Worm (Caenorhabditis elegans) whole organism, late embryonic: Measurements from ENCODE around the gene glb-14.
A peak's percentile ranks its signal among the peaks of the same experiment; 100 is the strongest.

Experiments
- C08G9.2 ChIP-seq: sonication (generic microtip); optimal IDR thresholded peaks from 2 replicates; lab custom pipeline; 2016; ENCODE audit warnings: mild to moderate bottlenecking, missing genetic modification characterization, moderate library complexity, missing compliant biosample characterization
- C38D4.7 ChIP-seq: fragments of 200-800 bp; sonication (Bioruptor generic); optimal IDR thresholded peaks from 2 replicates; lab custom pipeline; 2018; ENCODE audit warnings: mild to moderate bottlenecking, missing genetic modification characterization, moderate library complexity, missing compliant biosample characterization
- F13H6.1 ChIP-seq: sonication (generic microtip); optimal IDR thresholded peaks from 2 replicates; lab custom pipeline; 2016; ENCODE audit warnings: missing genetic modification characterization, missing compliant biosample characterization
- K02D7.2 ChIP-seq: sonication (generic microtip); optimal IDR thresholded peaks from 2 replicates; lab custom pipeline; 2017; ENCODE audit warnings: mild to moderate bottlenecking, missing genetic modification characterization, missing compliant biosample characterization
- Y22D7AL.16 ChIP-seq: sonication (generic microtip); optimal IDR thresholded peaks from 2 replicates; lab custom pipeline; 2016; ENCODE audit warnings: missing genetic modification characterization, missing compliant biosample characterization
- ceh-24 ChIP-seq: sonication (generic microtip); optimal IDR thresholded peaks from 2 replicates; lab custom pipeline; 2016; ENCODE audit warnings: mild to moderate bottlenecking, missing genetic modification characterization, missing compliant biosample characterization
- ceh-6 ChIP-seq: fragments of 200-800 bp; sonication (Bioruptor generic); optimal IDR thresholded peaks from 2 replicates; lab custom pipeline; 2018; ENCODE audit warnings: mild to moderate bottlenecking, missing genetic modification characterization, missing compliant biosample characterization
- elt-4 ChIP-seq: sonication (generic microtip); optimal IDR thresholded peaks from 2 replicates; lab custom pipeline; 2016; ENCODE audit warnings: missing genetic modification characterization, missing compliant biosample characterization
- fax-1 ChIP-seq: sonication (generic microtip); optimal IDR thresholded peaks from 2 replicates; lab custom pipeline; 2016; ENCODE audit warnings: missing genotype, missing genetic modification characterization, missing compliant biosample characterization
- fkh-10 ChIP-seq: fragments of 150-350 bp; optimal IDR thresholded peaks from 2 replicates; lab custom pipeline; 2014; ENCODE audit warnings: missing biosample characterization, missing genetic modification reagents, missing genetic modification characterization
- hlh-15 ChIP-seq: sonication (generic microtip); optimal IDR thresholded peaks from 2 replicates; lab custom pipeline; 2016; ENCODE audit warnings: missing genetic modification characterization, missing compliant biosample characterization
- hlh-6 ChIP-seq: sonication (generic microtip); optimal IDR thresholded peaks from 2 replicates; lab custom pipeline; 2016; ENCODE audit warnings: missing genotype, missing genetic modification characterization, missing compliant biosample characterization
- hlh-8 ChIP-seq: sonication (generic microtip); optimal IDR thresholded peaks from 2 replicates; lab custom pipeline; 2016; ENCODE audit warnings: missing genotype, missing genetic modification characterization, missing compliant biosample characterization
- lin-11 ChIP-seq: fragments of 200-800 bp; sonication (Bioruptor generic); optimal IDR thresholded peaks from 2 replicates; lab custom pipeline; 2018; ENCODE audit warnings: mild to moderate bottlenecking, missing genetic modification characterization, missing compliant biosample characterization
- madf-2 ChIP-seq: sonication (generic microtip); optimal IDR thresholded peaks from 2 replicates; lab custom pipeline; 2017; ENCODE audit warnings: missing genetic modification characterization, missing compliant biosample characterization
- mec-3 ChIP-seq: sonication (generic microtip); optimal IDR thresholded peaks from 2 replicates; lab custom pipeline; 2016; ENCODE audit warnings: borderline replicate concordance, missing genetic modification characterization, missing compliant biosample characterization
- nfya-1 ChIP-seq: sonication (generic microtip); optimal IDR thresholded peaks from 2 replicates; lab custom pipeline; 2017; ENCODE audit warnings: missing genetic modification characterization, mild to moderate bottlenecking, missing compliant biosample characterization, antibody characterized with exemption, moderate library complexity
- nhr-11 ChIP-seq: fragments of 150-350 bp; optimal IDR thresholded peaks from 2 replicates; lab custom pipeline; 2014; ENCODE audit warnings: missing biosample characterization, missing genetic modification characterization
- nhr-232 ChIP-seq: sonication (generic microtip); optimal IDR thresholded peaks from 2 replicates; lab custom pipeline; 2016; ENCODE audit warnings: missing genetic modification characterization, missing compliant biosample characterization
- npax-4 ChIP-seq: sonication (generic microtip); optimal IDR thresholded peaks from 2 replicates; lab custom pipeline; 2016; ENCODE audit warnings: missing genetic modification characterization, missing compliant biosample characterization
- odd-2 ChIP-seq: sonication (generic microtip); optimal IDR thresholded peaks from 2 replicates; lab custom pipeline; 2017; ENCODE audit warnings: antibody characterized with exemption, mild to moderate bottlenecking, missing genetic modification characterization, missing compliant biosample characterization
- pag-3 ChIP-seq: sonication (generic microtip); optimal IDR thresholded peaks from 2 replicates; lab custom pipeline; 2016; ENCODE audit warnings: missing compliant biosample characterization, missing genetic modification characterization, borderline replicate concordance
- pat-9 ChIP-seq: fragments of 200-800 bp; sonication (Bioruptor generic); optimal IDR thresholded peaks from 2 replicates; lab custom pipeline; 2018; ENCODE audit warnings: mild to moderate bottlenecking, missing genetic modification characterization, moderate library complexity, missing compliant biosample characterization
- pax-1 ChIP-seq: fragments of 150-350 bp; optimal IDR thresholded peaks from 2 replicates; lab custom pipeline; 2014; ENCODE audit warnings: missing biosample characterization, missing genetic modification characterization
- pha-2 ChIP-seq: sonication (generic microtip); optimal IDR thresholded peaks from 2 replicates; lab custom pipeline; 2017; ENCODE audit warnings: mild to moderate bottlenecking, missing genetic modification characterization, missing compliant biosample characterization
- pha-4 ChIP-seq: fragments of 150-350 bp; optimal IDR thresholded peaks from 2 replicates; lab custom pipeline; 2018; ENCODE audit warnings: missing biosample characterization, missing genetic modification reagents, missing genetic modification characterization
- ref-2 ChIP-seq: sonication (generic microtip); optimal IDR thresholded peaks from 2 replicates; lab custom pipeline; 2016; ENCODE audit warnings: missing genetic modification characterization, missing compliant biosample characterization
- rnt-1 ChIP-seq: sonication (generic microtip); optimal IDR thresholded peaks from 2 replicates; lab custom pipeline; 2016; ENCODE audit warnings: missing genetic modification characterization, missing compliant biosample characterization
- sdc-2 ChIP-seq: sonication (generic microtip); optimal IDR thresholded peaks from 2 replicates; lab custom pipeline; 2016; ENCODE audit warnings: missing genotype, missing genetic modification characterization, missing compliant biosample characterization
- syd-9 ChIP-seq: sonication (generic microtip); optimal IDR thresholded peaks from 2 replicates; lab custom pipeline; 2016; ENCODE audit warnings: mild to moderate bottlenecking, missing genetic modification characterization, moderate library complexity, missing compliant biosample characterization
- tbx-7 ChIP-seq: sonication (generic microtip); optimal IDR thresholded peaks from 2 replicates; lab custom pipeline; 2016; ENCODE audit warnings: missing genotype, missing genetic modification characterization, missing compliant biosample characterization
- ttx-3 ChIP-seq: sonication (generic microtip); optimal IDR thresholded peaks from 2 replicates; lab custom pipeline; 2016; ENCODE audit warnings: missing genetic modification reagents, missing genetic modification characterization, missing compliant biosample characterization
- unc-42 ChIP-seq: sonication (generic microtip); optimal IDR thresholded peaks from 2 replicates; lab custom pipeline; 2016; ENCODE audit warnings: missing genotype, missing genetic modification characterization, missing compliant biosample characterization
- unc-55 ChIP-seq: sonication (generic microtip); optimal IDR thresholded peaks from 2 replicates; lab custom pipeline; 2017; ENCODE audit warnings: missing biosample characterization, missing genetic modification reagents, missing genetic modification characterization

The glb-14 gene

DNA sequence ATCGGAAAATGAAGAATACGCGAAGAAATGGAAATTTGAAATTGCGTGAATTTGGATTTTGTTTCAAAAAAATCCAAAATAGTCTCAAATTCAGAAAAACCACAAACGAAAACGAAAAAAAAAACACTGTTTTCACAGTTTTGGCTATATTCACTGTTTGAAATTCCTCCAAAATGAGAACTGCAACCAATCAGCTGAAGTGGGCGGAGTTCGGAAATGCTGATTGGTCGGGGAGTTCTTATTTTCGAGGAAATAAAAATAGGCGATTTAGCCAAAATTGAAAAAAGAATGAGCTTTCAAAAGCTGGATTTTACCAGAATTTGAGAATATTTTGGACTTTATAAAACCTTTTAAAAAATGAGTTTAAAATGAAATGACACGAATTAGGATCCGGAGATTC lies at the start of gene glb-14:
Gene glb-14, minus strand, starts transcription at position 97 of the 400 bp plus-strand sequence.
- TF ChIP-seq nhr-232 (tag; lab: Kevin White, UChicago), result no peak
- no peak for TF ChIP-seq odd-2 (tag; lab: Kevin White, UChicago)
- TF ChIP-seq nfya-1 (tag; lab: Kevin White, UChicago), result peak; percentile 63
- TF ChIP-seq unc-42 (tag; lab: Kevin White, UChicago), result no peak
- TF ChIP-seq, all 69 proteins: peak for 1

DNA sequence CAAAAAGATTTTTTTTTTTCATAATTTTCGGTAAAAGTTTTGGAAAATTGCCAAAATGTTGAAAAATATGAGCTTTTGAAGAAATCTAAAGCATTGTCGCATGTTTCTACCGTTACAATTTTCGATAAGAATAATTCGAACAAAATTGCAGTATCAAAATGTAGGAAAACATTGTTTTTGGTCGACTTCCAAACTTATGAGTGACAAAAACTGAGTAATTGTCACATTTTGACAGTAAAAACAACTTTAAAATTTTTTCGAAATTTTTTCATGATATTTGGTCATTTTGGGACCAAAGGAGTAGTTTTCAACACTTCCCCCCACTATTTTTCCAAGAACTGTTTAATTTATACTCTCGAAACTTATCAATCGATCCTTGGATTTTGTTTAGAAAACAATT lies 49.8 kb upstream of the glb-14 start, which contains the start of gene fbxa-139:
Gene fbxa-139, minus strand, starts transcription at position 101 of the 400 bp plus-strand sequence.
- TF ChIP-seq rnt-1 (tag; lab: Kevin White, UChicago), result no peak
- TF ChIP-seq fax-1 (tag; lab: Kevin White, UChicago), result no peak
- TF ChIP-seq C38D4.7 (GFP tag; lab: Kevin White, UChicago), result no peak
- TF ChIP-seq pag-3 (tag; lab: Kevin White, UChicago), result no peak
- TF ChIP-seq K02D7.2 (tag; lab: Kevin White, UChicago), result no peak
- TF ChIP-seq lin-11, result no peak
- no peak for TF ChIP-seq npax-4 (tag; lab: Kevin White, UChicago)
- no peak for TF ChIP-seq C08G9.2 (tag; lab: Kevin White, UChicago)
- no peak for TF ChIP-seq hlh-6 (tag; lab: Kevin White, UChicago)
- TF ChIP-seq madf-2 (tag; lab: Kevin White, UChicago), result no peak
- TF ChIP-seq hlh-8 (tag; lab: Kevin White, UChicago), result no peak
- TF ChIP-seq tbx-7 (tag; lab: Kevin White, UChicago), result no peak
- TF ChIP-seq ceh-6, result no peak
- no peak for TF ChIP-seq Y22D7AL.16
- TF ChIP-seq hlh-15 (tag; lab: Kevin White, UChicago), result no peak

DNA sequence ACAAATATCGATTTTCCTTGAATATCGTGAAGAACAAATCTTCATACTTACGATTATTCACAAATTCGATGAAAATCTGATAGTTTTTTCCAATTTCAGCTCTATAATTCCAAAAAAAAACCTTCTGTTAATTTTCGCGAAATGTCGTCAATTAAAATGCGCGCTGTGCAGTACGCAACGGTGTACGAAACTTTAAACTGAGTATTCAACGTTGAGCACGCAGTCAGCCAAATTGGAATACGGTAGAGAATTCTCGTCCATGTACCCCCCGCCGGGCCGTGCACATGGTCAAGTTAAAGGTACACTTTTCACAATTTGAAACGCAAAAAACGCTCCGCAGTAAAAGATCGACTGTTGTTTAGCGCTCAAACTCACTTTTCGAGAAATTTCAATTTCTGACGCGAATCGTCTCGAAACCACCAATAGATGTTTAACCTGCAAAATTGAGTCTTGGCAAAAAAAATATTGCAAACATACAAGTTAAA lies 45.4 kb upstream of the glb-14 start, which contains the start of gene F28F8.7:
Gene F28F8.7, minus strand, starts transcription at position 435 of the 485 bp plus-strand sequence.
- peak; percentile 29 for TF ChIP-seq ref-2

DNA sequence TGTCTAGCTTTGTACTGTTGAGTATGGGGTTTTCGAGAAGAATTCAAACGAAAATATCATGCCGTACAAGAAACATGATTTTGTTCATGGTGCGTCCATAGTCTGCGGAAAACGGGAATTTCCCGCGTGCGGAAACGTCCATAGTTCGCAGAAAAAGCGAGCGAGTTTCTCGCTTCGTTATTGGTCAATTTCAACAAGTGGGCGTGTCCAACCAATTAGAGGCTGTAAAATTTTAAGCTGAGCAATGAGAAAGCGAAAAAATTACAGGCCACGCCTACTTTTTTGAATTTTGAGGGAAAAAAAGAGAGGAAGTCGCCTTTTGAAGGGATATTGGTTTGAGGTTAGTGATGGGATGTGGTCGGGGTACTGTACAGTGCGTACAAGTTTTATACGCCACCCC lies 36.6 kb upstream of the glb-14 start:
- TF ChIP-seq nfya-1 (tag; lab: Kevin White, UChicago), result peak; percentile 30

DNA sequence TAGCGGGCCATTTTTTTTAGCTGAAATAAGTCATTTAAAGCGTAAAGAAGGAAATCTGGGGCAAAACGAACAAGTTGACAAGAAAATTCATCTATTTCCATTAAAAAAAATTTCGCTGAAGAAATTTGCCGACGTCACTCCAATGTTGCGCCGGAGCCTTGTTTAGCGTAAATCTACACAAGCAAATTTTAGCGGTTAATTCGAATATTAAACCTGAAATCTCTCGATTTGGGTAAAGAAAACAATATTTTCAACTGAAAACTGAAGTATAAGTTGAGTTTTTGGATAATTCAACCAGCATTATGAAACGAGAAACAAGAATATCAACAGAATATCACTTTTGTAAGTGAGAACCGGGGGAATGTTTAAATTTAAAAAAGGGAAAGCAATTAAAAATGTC lies 33.6 kb upstream of the glb-14 start, which contains the start of gene F28F8.9:
Gene F28F8.9, minus strand, starts transcription at position 288 of the 400 bp plus-strand sequence.
- TF ChIP-seq nfya-1 (tag; lab: Kevin White, UChicago), result peak; percentile 31
- TF ChIP-seq nhr-11 (tag; lab: Kevin White, UChicago), result no peak
- TF ChIP-seq, all 69 proteins: peak for 1

DNA sequence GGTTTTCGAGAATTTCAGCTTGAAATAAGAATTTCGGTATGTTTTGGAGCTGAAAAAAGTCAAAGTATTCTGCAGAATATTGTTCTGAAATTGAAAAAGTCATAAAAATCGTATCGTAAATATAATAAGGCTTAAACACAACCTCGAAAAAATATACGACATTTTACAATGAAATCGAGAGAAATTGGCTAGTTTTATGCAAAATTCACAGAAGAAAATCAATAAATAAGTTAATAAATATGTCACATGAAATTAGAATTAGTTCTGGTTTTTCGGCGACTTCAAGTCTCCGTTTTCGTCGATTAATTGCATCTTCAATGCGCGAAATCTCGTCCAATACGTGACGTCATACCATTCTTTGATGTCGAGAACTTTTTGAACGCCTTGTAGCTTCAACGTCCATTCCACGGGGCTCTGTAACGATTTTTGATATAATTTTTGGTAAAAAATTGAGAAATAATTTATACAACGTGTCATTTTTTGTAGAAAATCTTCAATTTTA lies 32.7 kb upstream of the glb-14 start, which contains the start of gene atx-3:
Gene atx-3, minus strand, starts transcription at position 51 of the 502 bp plus-strand sequence.
- TF ChIP-seq pha-4 (tag; lab: Kevin White, UChicago) (no peak), pat-9 (tag; lab: Kevin White, UChicago) (no peak), tbx-7 (tag; lab: Kevin White, UChicago) (no peak), mec-3 (tag; lab: Kevin White, UChicago) (no peak), K02D7.2 (tag; lab: Kevin White, UChicago) (no peak), syd-9 (tag; lab: Kevin White, UChicago) (no peak), pax-1 (tag; lab: Kevin White, UChicago) (no peak), sdc-2 (tag; lab: Kevin White, UChicago) (no peak), elt-4 (tag; lab: Kevin White, UChicago) (no peak), pha-2 (no peak), ttx-3 (tag; lab: Kevin White, UChicago) (no peak), F13H6.1 (tag; lab: Kevin White, UChicago) (no peak), fkh-10 (GFP tag; lab: Kevin White, UChicago) (no peak), nfya-1 (tag; lab: Kevin White, UChicago) (no peak), hlh-6 (tag; lab: Kevin White, UChicago) (no peak), ceh-24 (tag; lab: Kevin White, UChicago) (no peak), unc-55 (GFP tag; lab: Kevin White, UChicago) (no peak)
- TF ChIP-seq, all 69 proteins: peak for 0
